Worm (Caenorhabditis elegans) whole organism, early embryonic: ENCODE data around the gene C17A2.3.

Experiments
- B0310.2 ChIP-seq: sonication (generic microtip); optimal IDR thresholded peaks from 2 replicates; lab custom pipeline; 2016; ENCODE audit warnings: mild to moderate bottlenecking, missing genetic modification characterization, missing compliant biosample characterization
- F13C5.2 ChIP-seq: sonication (generic microtip); optimal IDR thresholded peaks from 2 replicates; lab custom pipeline; 2017; ENCODE audit warnings: mild to moderate bottlenecking, missing genetic modification characterization, inconsistent platforms, missing compliant biosample characterization
- ama-1 ChIP-seq: fragments of 150-350 bp; optimal IDR thresholded peaks from 2 replicates; lab custom pipeline; 2014
- ceh-13 ChIP-seq: fragments of 200-800 bp; sonication (Bioruptor generic); optimal IDR thresholded peaks from 2 replicates; lab custom pipeline; 2018; ENCODE audit warnings: mild to moderate bottlenecking, missing genetic modification characterization, missing compliant biosample characterization
- flt-1 ChIP-seq: fragments of 200-800 bp; sonication (Bioruptor generic); IDR thresholded peaks from 2 replicates; pipeline ENCODE4 v1.3.6; 2022; ENCODE audit warnings: missing genetic modification characterization, missing compliant biosample characterization
- hmg-4 ChIP-seq: fragments of 200-800 bp; sonication (Bioruptor generic); optimal IDR thresholded peaks from 2 replicates; lab custom pipeline; 2018; ENCODE audit warnings: mild to moderate bottlenecking, missing genetic modification characterization, missing compliant biosample characterization
- hnd-1 ChIP-seq: sonication (generic microtip); optimal IDR thresholded peaks from 2 replicates; lab custom pipeline; 2016; ENCODE audit warnings: missing genetic modification characterization, missing compliant biosample characterization
- tbx-37 ChIP-seq: fragments of 200-800 bp; sonication (Bioruptor generic); conservative IDR thresholded peaks from 2 replicates; pipeline ENCODE4 v1.3.6; 2022; ENCODE audit warnings: missing genetic modification reagents, missing genetic modification characterization, missing compliant biosample characterization
- tra-4 ChIP-seq: sonication (generic microtip); optimal IDR thresholded peaks from 2 replicates; lab custom pipeline; 2017; ENCODE audit warnings: missing genetic modification characterization, missing compliant biosample characterization

DNA sequence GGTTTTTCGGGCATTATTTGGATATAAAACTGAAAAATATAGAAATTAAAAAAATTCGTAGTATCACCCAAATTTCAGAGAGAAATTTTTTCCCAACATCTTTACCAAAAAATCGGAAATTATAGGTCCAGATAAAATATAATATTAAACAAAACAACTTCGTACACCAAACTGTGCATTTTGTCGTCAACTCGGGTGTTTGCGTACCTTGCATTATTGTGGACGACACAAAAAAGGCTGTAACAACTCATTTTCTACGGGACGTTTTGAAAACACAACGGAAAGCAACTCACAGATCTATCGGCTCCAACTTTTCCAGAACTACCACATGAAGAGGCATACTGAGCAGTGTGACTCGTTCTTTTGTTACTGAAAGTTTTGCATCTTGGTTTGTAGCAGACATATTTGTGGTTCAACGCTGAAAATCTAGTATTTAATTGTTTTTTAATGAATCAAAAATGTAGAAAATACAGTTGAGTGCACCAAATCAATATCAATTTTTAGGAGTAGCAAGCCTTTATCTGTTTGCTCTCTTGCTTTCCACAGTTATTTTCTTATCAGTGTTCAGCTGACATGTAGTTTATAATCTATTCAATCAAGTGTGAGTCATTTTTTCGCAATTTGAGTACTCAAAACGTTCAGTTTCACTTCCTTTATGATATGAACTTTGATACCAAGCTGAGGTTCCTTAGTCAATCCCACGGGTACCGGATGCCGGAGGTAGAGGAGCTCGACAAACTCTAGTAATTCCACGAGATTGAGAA, 27.8 kb upstream of the C17A2.3 start:
- TF ChIP-seq hmg-4 (no peak), flt-1 (no peak), B0310.2 (tag; lab: Kevin White, UChicago) (no peak), tra-4 (no peak), ceh-13 (GFP tag; lab: Kevin White, UChicago) (no peak), F13C5.2 (tag; lab: Kevin White, UChicago) (no peak), hnd-1 (no peak), ama-1 (no peak), tbx-37 (GFP tag; lab: Robert Waterston, UW) (no peak)
